Worm (Caenorhabditis elegans): ENCODE results near the gene sym-1.

Gene sym-1

DNA sequence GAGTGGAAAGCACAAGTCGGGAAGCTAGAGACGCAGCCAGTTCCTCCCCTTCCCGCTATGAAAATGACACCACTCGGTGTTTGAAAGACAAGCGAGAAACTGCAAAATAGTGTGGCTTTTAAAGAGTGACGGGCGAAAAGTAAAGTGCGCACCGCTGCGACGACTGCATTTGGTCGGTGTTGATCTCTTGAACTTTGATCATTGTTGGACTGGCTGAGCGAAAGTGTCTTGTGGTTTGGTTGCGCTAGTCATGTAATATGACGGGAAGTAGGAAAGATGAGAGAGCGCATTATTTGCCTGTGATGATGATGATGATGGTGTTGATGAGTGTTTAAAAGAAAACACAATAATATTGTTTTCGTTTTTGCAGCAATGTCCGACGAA, 21.1 kb upstream of the sym-1 start (continued):
- TF ChIP-seq pax-3 (tag; optimal IDR thresholded peaks at IDR 0.05) (peak; percentile 77), nhr-76 (tag; optimal IDR thresholded peaks at IDR 0.05) (no peak), mef-2 (tag; optimal IDR thresholded peaks at IDR 0.05) (peak; percentile 83), sptf-1 (tag; optimal IDR thresholded peaks at IDR 0.05) (no peak), mep-1 (tag; optimal IDR thresholded peaks at IDR 0.05) (peak; percentile 86), nhr-11 (tag; optimal IDR thresholded peaks at IDR 0.05) (peak; percentile 58), elt-3 (tag; optimal IDR thresholded peaks at IDR 0.05) (peak in 4 of 6 experiments; percentile 55 to 88 (median 85)), nhr-85 (tag) (peak; percentile 98), lin-14 (GFP tag; optimal IDR thresholded peaks at IDR 0.05) (peak; percentile 98), nhr-84 (tag; optimal IDR thresholded peaks at IDR 0.05) (no peak), ztf-11 (tag; optimal IDR thresholded peaks at IDR 0.05) (no peak), swsn-7 (tag; optimal IDR thresholded peaks at IDR 0.05) (peak; percentile 85), efl-3 (GFP tag; optimal IDR thresholded peaks at IDR 0.05) (no peak), C04F5.9 (tag; optimal IDR thresholded peaks at IDR 0.05) (no peak), ama-1 (optimal IDR thresholded peaks at IDR 0.05) (peak; percentile 40), ceh-82 (tag; optimal IDR thresholded peaks at IDR 0.05) (peak; percentile 55 to 78 (median 68))

ce11 chrX:14561416-14561973, 19.9 kb upstream of the sym-1 start:
- TF ChIP-seq unc-130 (tag; optimal IDR thresholded peaks at IDR 0.05) (peak; percentile 51), efl-3 (GFP tag; optimal IDR thresholded peaks at IDR 0.05) (no peak), elt-3 (tag; optimal IDR thresholded peaks at IDR 0.05) (peak in 4 of 6 experiments; percentile 1 to 51 (median 41)), xbp-1 (tag; optimal IDR thresholded peaks at IDR 0.05) (peak; percentile 41), efl-1 (optimal IDR thresholded peaks at IDR 0.05) (peak in 1 of 2 experiments; percentile 22), efl-1 (GFP tag; optimal IDR thresholded peaks at IDR 0.05 in 1 of 2) (no peak), hlh-4 (tag; optimal IDR thresholded peaks at IDR 0.05) (no peak), snpc-4 (tag; optimal IDR thresholded peaks at IDR 0.05) (no peak), zip-4 (GFP tag; optimal IDR thresholded peaks at IDR 0.05) (no peak), jun-1 (tag; optimal IDR thresholded peaks at IDR 0.05) (no peak), fkh-10 (GFP tag; optimal IDR thresholded peaks at IDR 0.05) (peak; percentile 93), skn-1 (tag; optimal IDR thresholded peaks at IDR 0.05) (no peak), tlp-1 (tag; optimal IDR thresholded peaks at IDR 0.05) (no peak), ztf-4 (tag; optimal IDR thresholded peaks at IDR 0.05) (peak; percentile 75), C04F5.9 (tag; optimal IDR thresholded peaks at IDR 0.05) (no peak), zag-1 (tag; optimal IDR thresholded peaks at IDR 0.05) (no peak), nhr-28 (tag; optimal IDR thresholded peaks at IDR 0.05) (no peak), snu-23 (GFP tag; optimal IDR thresholded peaks at IDR 0.05) (peak; percentile 68), sup-37 (GFP tag; optimal IDR thresholded peaks at IDR 0.05) (no peak), alr-1 (tag; optimal IDR thresholded peaks at IDR 0.05; ENCODE audit: borderline replicate concordance) (no peak), nhr-76 (tag; optimal IDR thresholded peaks at IDR 0.05) (no peak), ceh-8 (GFP tag; optimal IDR thresholded peaks at IDR 0.05) (no peak), lin-13 (GFP tag; optimal IDR thresholded peaks at IDR 0.05) (no peak), lir-3 (tag; optimal IDR thresholded peaks at IDR 0.05; ENCODE audit: poor library complexity) (peak; percentile 15), sox-4 (tag; optimal IDR thresholded peaks at IDR 0.05) (no peak), nhr-20 (tag; optimal IDR thresholded peaks at IDR 0.05) (peak; percentile 80), ceh-82 (tag; optimal IDR thresholded peaks at IDR 0.05) (peak in 1 of 3 experiments; percentile 45), unc-86 (tag; optimal IDR thresholded peaks at IDR 0.05) (peak; percentile 61), aly-2 (tag; optimal IDR thresholded peaks at IDR 0.05) (no peak), lin-39 (tag; optimal IDR thresholded peaks at IDR 0.05) (no peak), egl-13 (tag; optimal IDR thresholded peaks at IDR 0.05) (peak; percentile 86), C16A3.4 (tag; optimal IDR thresholded peaks at IDR 0.05) (peak; percentile 47), nhr-85 (tag) (peak; percentile 87), ets-5 (GFP tag; IDR thresholded peaks at IDR 0.05) (no peak), Y116A8C.19 (tag; optimal IDR thresholded peaks at IDR 0.05; ENCODE audit: borderline replicate concordance) (no peak), swsn-7 (tag; optimal IDR thresholded peaks at IDR 0.05) (peak; percentile 65), pax-3 (tag; optimal IDR thresholded peaks at IDR 0.05) (peak; percentile 4), egl-27 (tag; optimal IDR thresholded peaks at IDR 0.05) (peak in 1 of 2 experiments; percentile 8), F16B12.6 (tag; optimal IDR thresholded peaks at IDR 0.05) (no peak), nhr-12 (tag; optimal IDR thresholded peaks at IDR 0.05) (no peak), irx-1 (tag; optimal IDR thresholded peaks at IDR 0.05) (peak; percentile 7), C34B4.2 (tag; optimal IDR thresholded peaks at IDR 0.05) (no peak), ztf-11 (tag; optimal IDR thresholded peaks at IDR 0.05) (no peak), mef-2 (tag; optimal IDR thresholded peaks at IDR 0.05) (no peak), lin-15B (tag; optimal IDR thresholded peaks at IDR 0.05) (no peak)
